Worm (Caenorhabditis elegans): Measurements from ENCODE around the gene txdc-17.

DNA sequence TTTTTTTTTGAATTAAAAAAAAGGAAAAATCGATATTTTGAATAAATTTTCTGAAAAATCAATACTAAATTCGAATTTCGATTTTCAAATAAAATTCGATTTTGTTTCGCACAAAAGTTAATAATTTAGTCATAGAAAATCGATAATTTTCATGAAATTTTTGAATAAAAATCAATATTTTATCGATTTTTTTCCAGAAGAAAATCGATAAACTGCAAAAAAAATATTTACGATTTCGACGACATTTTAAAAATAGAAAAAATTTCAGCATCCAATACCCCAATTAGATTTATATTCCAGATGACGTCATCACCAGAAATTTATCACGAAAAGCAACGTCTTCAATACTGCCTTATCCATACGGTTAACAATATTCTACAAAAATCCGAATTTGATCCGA lies 1.9 kb downstream of the txdc-17 start, which contains the start of gene josd-1:
- no peak for TF ChIP-seq him-1 (tag; optimal IDR thresholded peaks at IDR 0.05)
- TF ChIP-seq W03F9.2 (tag; optimal IDR thresholded peaks at IDR 0.05) = no peak
- no peak for TF ChIP-seq dao-5 (tag; optimal IDR thresholded peaks at IDR 0.05)

All from whole organism, L4/young adult.